Worm (Caenorhabditis elegans): ENCODE results near the gene adh-1.
A peak's percentile ranks its signal among the peaks of the same experiment; 100 is the strongest.

adh-1 gene

DNA sequence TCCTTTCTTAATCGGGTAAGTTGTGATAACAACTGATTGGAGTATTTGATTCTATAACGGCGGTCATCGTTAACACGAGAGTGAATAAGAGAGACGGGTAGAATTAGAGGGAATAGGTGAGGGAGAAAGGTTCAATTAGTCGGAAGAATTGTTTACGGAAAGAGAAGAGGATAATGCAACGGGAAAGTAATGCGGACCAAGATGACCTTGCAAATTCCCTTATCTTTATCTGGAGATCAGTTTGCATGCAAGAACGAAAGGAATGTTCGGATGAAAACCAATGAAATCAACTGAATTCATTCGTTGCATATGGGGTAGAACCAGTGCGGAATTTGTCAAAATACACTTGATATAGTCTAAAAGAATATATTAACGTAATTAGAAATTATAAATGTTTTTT lies 14.1 kb downstream of the adh-1 start:
- TF ChIP-seq nhr-47 (tag; optimal IDR thresholded peaks at IDR 0.05) (no peak), nhr-85 (tag) (peak; percentile 2), lin-14 (GFP tag; optimal IDR thresholded peaks at IDR 0.05) (peak; percentile 53), pqm-1 (tag; optimal IDR thresholded peaks at IDR 0.05) (no peak)

- TF ChIP-seq zag-1 (tag; optimal IDR thresholded peaks at IDR 0.05) (no peak), nhr-28 (tag; optimal IDR thresholded peaks at IDR 0.05) (no peak), ceh-88 (GFP tag; IDR thresholded peaks at IDR 0.05) (no peak)
These were observed 17.9 kb downstream of the adh-1 start for ce11 chrV:11905977-11906376.

DNA sequence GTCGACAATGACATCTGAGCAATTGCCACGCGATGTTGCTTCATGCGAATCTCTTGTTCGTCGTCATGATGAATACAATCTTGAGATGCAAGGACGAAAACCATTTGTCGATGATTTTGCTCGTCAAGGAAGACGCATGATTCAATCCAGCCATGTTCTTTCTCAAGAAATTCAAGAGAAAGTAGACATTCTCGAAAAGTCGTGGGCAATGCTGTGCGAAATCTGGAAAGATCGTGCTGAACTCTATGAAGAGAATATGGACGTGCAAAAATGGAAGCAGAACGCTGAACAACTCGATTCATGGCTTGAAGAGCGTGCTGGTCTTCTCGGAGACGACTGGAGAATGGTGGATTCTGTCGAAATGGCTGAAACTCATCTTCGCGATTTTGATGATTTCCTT lies 25.2 kb downstream of the adh-1 start:
- TF ChIP-seq mdl-1 (tag; optimal IDR thresholded peaks at IDR 0.05) (no peak), lsy-2 (tag; optimal IDR thresholded peaks at IDR 0.05) (no peak), efl-1 (optimal IDR thresholded peaks at IDR 0.05) (no peak), efl-1 (GFP tag; optimal IDR thresholded peaks at IDR 0.05 in 1 of 2) (peak in 1 of 2 experiments; percentile 86), fkh-4 (tag; optimal IDR thresholded peaks at IDR 0.05; ENCODE audit: borderline replicate concordance) (no peak), aly-2 (tag; optimal IDR thresholded peaks at IDR 0.05) (peak; percentile 48)

DNA sequence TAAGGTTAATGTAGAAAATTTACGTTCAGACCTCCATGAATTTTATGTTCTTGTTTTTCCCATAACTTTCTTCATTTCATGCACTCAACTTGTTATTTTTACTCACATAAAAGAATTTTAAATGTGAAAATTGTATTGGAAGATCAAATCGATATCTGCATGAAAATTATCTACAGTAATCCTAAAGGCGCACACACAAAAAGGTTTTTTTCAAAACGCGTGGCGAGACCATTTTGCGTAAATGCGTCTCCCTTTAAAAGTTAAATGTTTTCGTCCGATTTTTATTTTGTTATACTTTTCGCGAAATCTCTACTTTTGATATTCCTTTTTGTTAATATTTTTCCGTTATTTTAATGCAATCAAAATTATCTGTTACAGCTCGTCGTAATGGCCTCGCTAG lies 29.1 kb downstream of the adh-1 start, which contains the start of gene R31.2:
Gene R31.2 (plus strand): TSS at position 388 of the 400 bp plus-strand sequence.
- TF ChIP-seq nhr-85 (tag) (peak; percentile 4), lin-14 (GFP tag; optimal IDR thresholded peaks at IDR 0.05) (no peak)

DNA sequence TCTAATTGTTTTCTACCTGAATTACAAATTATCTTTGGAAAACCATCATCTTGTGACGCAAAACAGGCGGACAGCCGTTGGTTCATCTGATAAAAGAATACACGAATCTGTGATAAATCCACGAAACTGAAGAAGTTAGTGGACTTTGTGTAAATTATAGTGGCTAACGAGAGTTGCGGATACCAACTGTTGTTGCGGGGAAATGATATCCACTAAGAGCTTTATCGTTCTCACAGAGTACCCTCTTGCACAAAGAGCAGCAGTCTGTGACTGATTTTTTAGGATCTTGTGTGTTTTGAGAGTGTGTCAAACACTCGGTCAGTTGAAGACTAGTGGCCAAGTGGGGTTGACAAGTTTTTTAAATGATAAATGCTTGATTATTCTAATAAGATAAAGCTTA lies 31.6 kb downstream of the adh-1 start:
- no peak for TF ChIP-seq efl-1 (optimal IDR thresholded peaks at IDR 0.05)
- no peak for TF ChIP-seq efl-1 (GFP tag; optimal IDR thresholded peaks at IDR 0.05 in 1 of 2)
- peak; percentile 37 for TF ChIP-seq lin-14 (GFP tag; optimal IDR thresholded peaks at IDR 0.05)
- TF ChIP-seq fkh-10 (GFP tag; optimal IDR thresholded peaks at IDR 0.05): no peak
- peak; percentile 28 for TF ChIP-seq rnt-1 (tag; optimal IDR thresholded peaks at IDR 0.05)
- peak; percentile 14 for TF ChIP-seq nhr-71 (tag; optimal IDR thresholded peaks at IDR 0.05)

DNA sequence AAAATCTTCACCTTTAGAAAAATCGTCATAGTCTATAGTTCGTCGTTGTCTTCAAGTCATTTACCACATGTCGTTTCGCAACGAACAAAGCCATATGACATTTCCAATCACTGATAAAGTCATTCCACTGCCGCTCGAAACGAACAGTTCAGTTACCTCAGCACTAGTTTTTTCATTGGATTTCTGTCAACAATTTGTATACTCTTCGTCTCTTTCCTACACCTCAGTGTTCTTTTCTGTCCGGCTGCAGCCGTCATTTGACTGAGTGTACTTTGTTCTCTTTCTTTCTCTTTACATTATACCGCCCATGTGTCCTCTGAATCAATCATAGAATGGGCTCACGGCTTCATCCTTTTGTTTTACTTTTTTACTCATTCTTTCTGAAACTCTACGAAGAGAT lies 33.2 kb downstream of the adh-1 start:
- no peak for TF ChIP-seq unc-86 (tag; optimal IDR thresholded peaks at IDR 0.05)
- no peak for TF ChIP-seq ceh-63 (GFP tag; optimal IDR thresholded peaks at IDR 0.05)
- TF ChIP-seq unc-30 (tag; optimal IDR thresholded peaks at IDR 0.05): no peak
- TF ChIP-seq ceh-88 (GFP tag; IDR thresholded peaks at IDR 0.05): no peak
- no peak for TF ChIP-seq nhr-47 (tag; optimal IDR thresholded peaks at IDR 0.05)
- no peak for TF ChIP-seq fkh-4 (tag; optimal IDR thresholded peaks at IDR 0.05; ENCODE audit: borderline replicate concordance)
- TF ChIP-seq ceh-82 (tag; optimal IDR thresholded peaks at IDR 0.05): peak in 1 of 3 experiments; percentile 2
- no peak for TF ChIP-seq fkh-10 (GFP tag; optimal IDR thresholded peaks at IDR 0.05)
- no peak for TF ChIP-seq egl-27 (tag; optimal IDR thresholded peaks at IDR 0.05)
- no peak for TF ChIP-seq xbp-1 (tag; optimal IDR thresholded peaks at IDR 0.05)
- TF ChIP-seq ceh-8 (GFP tag; optimal IDR thresholded peaks at IDR 0.05): no peak
- TF ChIP-seq hlh-4 (tag; optimal IDR thresholded peaks at IDR 0.05): no peak
- TF ChIP-seq blmp-1 (tag; optimal IDR thresholded peaks at IDR 0.05): peak; percentile 15
- peak in 1 of 3 experiments; percentile 1 for TF ChIP-seq dpl-1 (GFP tag; optimal IDR thresholded peaks at IDR 0.05)
- peak; percentile 43 for TF ChIP-seq snu-23 (GFP tag; optimal IDR thresholded peaks at IDR 0.05)
- no peak for TF ChIP-seq swsn-7 (tag; optimal IDR thresholded peaks at IDR 0.05)
- TF ChIP-seq dsc-1 (tag; optimal IDR thresholded peaks at IDR 0.05): no peak
- TF ChIP-seq grh-1 (GFP tag; IDR thresholded peaks at IDR 0.05): no peak
- peak; percentile 68 for TF ChIP-seq lin-14 (GFP tag; optimal IDR thresholded peaks at IDR 0.05)
- no peak for TF ChIP-seq fos-1 (tag; optimal IDR thresholded peaks at IDR 0.05)
- no peak for TF ChIP-seq lin-13 (GFP tag; optimal IDR thresholded peaks at IDR 0.05)
- peak; percentile 16 to 52 for TF ChIP-seq lin-35 (GFP tag; optimal IDR thresholded peaks at IDR 0.05)
- TF ChIP-seq lsy-2 (tag; optimal IDR thresholded peaks at IDR 0.05): peak in 1 of 2 experiments; percentile 23
- TF ChIP-seq unc-130 (tag; optimal IDR thresholded peaks at IDR 0.05): peak; percentile 2
- no peak for TF ChIP-seq aly-2 (tag; optimal IDR thresholded peaks at IDR 0.05)
- peak; percentile 13 for TF ChIP-seq nhr-85 (tag)
- peak; percentile 40 for TF ChIP-seq nhr-20 (tag; optimal IDR thresholded peaks at IDR 0.05)
- TF ChIP-seq egl-13 (tag; optimal IDR thresholded peaks at IDR 0.05): no peak
- no peak for TF ChIP-seq mef-2 (tag; optimal IDR thresholded peaks at IDR 0.05)
- TF ChIP-seq nhr-28 (tag; optimal IDR thresholded peaks at IDR 0.05): no peak
- no peak for TF ChIP-seq pag-3 (tag; optimal IDR thresholded peaks at IDR 0.05; ENCODE audit: borderline replicate concordance, insufficient read depth)
- TF ChIP-seq rnt-1 (tag; optimal IDR thresholded peaks at IDR 0.05): no peak
- no peak for TF ChIP-seq zag-1 (tag; optimal IDR thresholded peaks at IDR 0.05)
- peak in 1 of 6 experiments; percentile 37 for TF ChIP-seq elt-3 (tag; optimal IDR thresholded peaks at IDR 0.05)
- no peak for TF ChIP-seq hpl-2 (GFP tag; optimal IDR thresholded peaks at IDR 0.05)

Measured in whole organism, L1 larva.